Worm (Caenorhabditis elegans) whole organism, L3 larva: ENCODE data around the gene ntr-2.

Experiments used
- ceh-82 ChIP-seq: fragments of 150-350 bp; optimal IDR thresholded peaks from 2 replicates; lab custom pipeline; 2014; ENCODE audit warnings: missing biosample characterization, missing genetic modification characterization
- fkh-10 ChIP-seq: sonication (generic microtip); optimal IDR thresholded peaks from 2 replicates; lab custom pipeline; 2017; ENCODE audit warnings: missing biosample characterization, missing genetic modification reagents, missing genetic modification characterization
- nfya-1 ChIP-seq: sonication (generic microtip); optimal IDR thresholded peaks from 2 replicates; lab custom pipeline; 2017; ENCODE audit warnings: missing genetic modification characterization, mild to moderate bottlenecking, missing compliant biosample characterization, antibody characterized with exemption, moderate library complexity; ENCODE audit not compliant: insufficient read depth
- nhr-11 ChIP-seq: fragments of 150-350 bp; optimal IDR thresholded peaks from 2 replicates; lab custom pipeline; 2014; ENCODE audit warnings: missing biosample characterization, missing genetic modification characterization
- pqm-1 ChIP-seq: fragments of 150-350 bp; optimal IDR thresholded peaks from 2 replicates; lab custom pipeline; 2017; ENCODE audit warnings: missing biosample characterization, missing genetic modification characterization, inconsistent platforms
- skn-1 ChIP-seq: fragments of 150-350 bp; optimal IDR thresholded peaks from 2 replicates; lab custom pipeline; 2014; ENCODE audit warnings: missing biosample characterization, missing genetic modification characterization
- unc-62 ChIP-seq: fragments of 150-350 bp; sonication (generic microtip); optimal IDR thresholded peaks from 4 replicates; lab custom pipeline; 2014; ENCODE audit warnings: missing biosample characterization, missing genetic modification reagents, missing genetic modification characterization
- ztf-4 ChIP-seq: fragments of 150-350 bp; optimal IDR thresholded peaks from 2 replicates; lab custom pipeline; 2014; ENCODE audit warnings: missing biosample characterization, missing genetic modification characterization

DNA sequence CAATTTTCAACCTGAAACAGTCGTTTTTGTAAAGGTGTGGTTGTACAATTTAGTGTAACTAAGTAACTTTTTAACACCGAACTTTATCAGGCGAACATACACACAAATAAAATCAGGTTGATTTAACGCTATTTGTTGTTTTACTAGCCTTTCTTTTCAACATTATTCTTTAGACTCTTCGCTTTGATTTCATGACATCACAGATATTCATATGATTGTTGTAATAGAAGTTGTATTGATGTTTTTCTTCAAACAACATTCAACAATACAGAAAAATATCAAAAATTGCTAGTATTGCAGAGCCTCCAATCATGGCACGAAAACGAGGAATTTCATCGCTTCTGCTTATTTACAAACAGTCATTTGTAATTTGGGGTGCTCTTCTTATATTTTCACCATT is 33.9 kb downstream of the ntr-2 start, which contains the start of gene nac-1:
- TF ChIP-seq nhr-11 (tag; lab: Kevin White, UChicago) (no peak), unc-62 (GFP tag; lab: Kevin White, UChicago) (no peak), ztf-4 (no peak), fkh-10 (GFP tag; lab: Kevin White, UChicago) (no peak), pqm-1 (no peak), ceh-82 (tag; lab: Kevin White, UChicago) (no peak), nfya-1 (no peak), skn-1 (tag; lab: Kevin White, UChicago) (no peak)
